Worm (Caenorhabditis elegans): ENCODE data around the gene R11F4.2.

Gene R11F4.2

ce11 chrII:4042696-4043095, 40.2 kb upstream of the R11F4.2 start:
- TF ChIP-seq efl-1 (optimal IDR thresholded peaks at IDR 0.05) (no peak), efl-1 (GFP tag; optimal IDR thresholded peaks at IDR 0.05 in 1 of 2) (peak in 1 of 2 experiments; percentile 19), xbp-1 (tag; optimal IDR thresholded peaks at IDR 0.05) (no peak)

ce11 chrII:4044349-4044748, 38.5 kb upstream of the R11F4.2 start, which contains the start of gene rpn-11:
TSS of gene rpn-11 (minus strand) at chrII:4044546.
- TF ChIP-seq egl-27 (tag; optimal IDR thresholded peaks at IDR 0.05), result no peak
- peak; percentile 89 for TF ChIP-seq egl-13 (tag; optimal IDR thresholded peaks at IDR 0.05)
- TF ChIP-seq fkh-8 (tag; optimal IDR thresholded peaks at IDR 0.05), result peak; percentile 84
- TF ChIP-seq vab-15 (tag; optimal IDR thresholded peaks at IDR 0.05), result peak; percentile 12
- TF ChIP-seq unc-62 (GFP tag; optimal IDR thresholded peaks at IDR 0.05), result no peak
- TF ChIP-seq nhr-12 (tag; optimal IDR thresholded peaks at IDR 0.05), result no peak
- peak; percentile 27 for TF ChIP-seq fos-1 (tag; optimal IDR thresholded peaks at IDR 0.05)
- no peak for TF ChIP-seq ces-1 (GFP tag; optimal IDR thresholded peaks at IDR 0.05)
- no peak for TF ChIP-seq hlh-17 (GFP tag; optimal IDR thresholded peaks at IDR 0.05; ENCODE audit: borderline replicate concordance)
- TF ChIP-seq mdl-1 (tag; optimal IDR thresholded peaks at IDR 0.05), result peak; percentile 52 to 75
- TF ChIP-seq efl-1 (optimal IDR thresholded peaks at IDR 0.05), result peak; percentile 98 to 99
- peak; percentile 97 to 100 for TF ChIP-seq efl-1 (GFP tag; optimal IDR thresholded peaks at IDR 0.05 in 1 of 2)
- no peak for TF ChIP-seq aha-1 (tag; optimal IDR thresholded peaks at IDR 0.05)
- TF ChIP-seq snu-23 (GFP tag; optimal IDR thresholded peaks at IDR 0.05), result peak; percentile 90
- TF ChIP-seq nhr-28 (tag; optimal IDR thresholded peaks at IDR 0.05), result no peak
- peak; percentile 79 for TF ChIP-seq pax-3 (tag; optimal IDR thresholded peaks at IDR 0.05)
- peak; percentile 80 for TF ChIP-seq elt-2 (tag; optimal IDR thresholded peaks at IDR 0.05)
- TF ChIP-seq xbp-1 (tag; optimal IDR thresholded peaks at IDR 0.05), result peak; percentile 88
- peak; percentile 65 for TF ChIP-seq lin-13 (GFP tag; optimal IDR thresholded peaks at IDR 0.05)
- TF ChIP-seq rnt-1 (tag; optimal IDR thresholded peaks at IDR 0.05), result peak; percentile 94
- TF ChIP-seq mef-2 (tag; optimal IDR thresholded peaks at IDR 0.05), result peak; percentile 26
- TF ChIP-seq tlp-1 (tag; optimal IDR thresholded peaks at IDR 0.05), result no peak
- peak; percentile 39 for TF ChIP-seq efl-3 (GFP tag; optimal IDR thresholded peaks at IDR 0.05)
- peak; percentile 81 for TF ChIP-seq grh-1 (GFP tag; IDR thresholded peaks at IDR 0.05)
- TF ChIP-seq lin-39 (tag; optimal IDR thresholded peaks at IDR 0.05), result peak; percentile 45
- peak; percentile 85 for TF ChIP-seq swsn-7 (tag; optimal IDR thresholded peaks at IDR 0.05)
- no peak for TF ChIP-seq nhr-76 (tag; optimal IDR thresholded peaks at IDR 0.05)
- peak; percentile 88 for TF ChIP-seq dsc-1 (tag; optimal IDR thresholded peaks at IDR 0.05)
- TF ChIP-seq sptf-1 (tag; optimal IDR thresholded peaks at IDR 0.05), result no peak
- TF ChIP-seq unc-86 (tag; optimal IDR thresholded peaks at IDR 0.05), result peak; percentile 86
- TF ChIP-seq nhr-77 (tag; optimal IDR thresholded peaks at IDR 0.05), result peak; percentile 76
- peak; percentile 77 for TF ChIP-seq C04F5.9 (tag; optimal IDR thresholded peaks at IDR 0.05)
- TF ChIP-seq isw-1 (GFP tag; IDR thresholded peaks at IDR 0.05), result peak; percentile 89
- peak; percentile 94 to 95 for TF ChIP-seq lsy-2 (tag; optimal IDR thresholded peaks at IDR 0.05)
- no peak for TF ChIP-seq nhr-84 (tag; optimal IDR thresholded peaks at IDR 0.05)
- TF ChIP-seq pqm-1 (tag; optimal IDR thresholded peaks at IDR 0.05), result no peak
- TF ChIP-seq C34B4.2 (tag; optimal IDR thresholded peaks at IDR 0.05), result no peak
- peak; percentile 36 for TF ChIP-seq nhr-237 (tag; optimal IDR thresholded peaks at IDR 0.05)
- peak; percentile 90 for TF ChIP-seq mep-1 (tag; optimal IDR thresholded peaks at IDR 0.05)
- peak; percentile 92 for TF ChIP-seq nhr-85 (tag)
- peak; percentile 79 to 92 (median 87) for TF ChIP-seq ceh-82 (tag; optimal IDR thresholded peaks at IDR 0.05)
- TF ChIP-seq snpc-4 (tag; optimal IDR thresholded peaks at IDR 0.05), result peak; percentile 47
- TF ChIP-seq tbx-2 (tag; optimal IDR thresholded peaks at IDR 0.05), result peak; percentile 91
- peak; percentile 28 for TF ChIP-seq unc-130 (tag; optimal IDR thresholded peaks at IDR 0.05)
- no peak for TF ChIP-seq pag-3 (tag; optimal IDR thresholded peaks at IDR 0.05; ENCODE audit: borderline replicate concordance, insufficient read depth)
- TF ChIP-seq ztf-4 (tag; optimal IDR thresholded peaks at IDR 0.05), result peak; percentile 62
- peak; percentile 78 for TF ChIP-seq sox-4 (tag; optimal IDR thresholded peaks at IDR 0.05)
- TF ChIP-seq nhr-11 (tag; optimal IDR thresholded peaks at IDR 0.05), result peak; percentile 52
- TF ChIP-seq ceh-88 (GFP tag; IDR thresholded peaks at IDR 0.05), result peak; percentile 64; the same call in 1 of the 2 replicates
- peak; percentile 88 for TF ChIP-seq nhr-20 (tag; optimal IDR thresholded peaks at IDR 0.05)
- TF ChIP-seq alr-1 (tag; optimal IDR thresholded peaks at IDR 0.05; ENCODE audit: borderline replicate concordance), result no peak
- peak; percentile 50 for TF ChIP-seq blmp-1 (tag; optimal IDR thresholded peaks at IDR 0.05)

Measured in whole organism, L1 larva.